Worm (Caenorhabditis elegans) whole organism, dauer: ENCODE data around the gene ugt-66.

Experiments
- unc-62 ChIP-seq: sonication (generic microtip); optimal IDR thresholded peaks from 2 replicates; lab custom pipeline; 2017; ENCODE audit warnings: missing biosample characterization, missing genetic modification reagents, missing genetic modification characterization

The ugt-66 gene

DNA sequence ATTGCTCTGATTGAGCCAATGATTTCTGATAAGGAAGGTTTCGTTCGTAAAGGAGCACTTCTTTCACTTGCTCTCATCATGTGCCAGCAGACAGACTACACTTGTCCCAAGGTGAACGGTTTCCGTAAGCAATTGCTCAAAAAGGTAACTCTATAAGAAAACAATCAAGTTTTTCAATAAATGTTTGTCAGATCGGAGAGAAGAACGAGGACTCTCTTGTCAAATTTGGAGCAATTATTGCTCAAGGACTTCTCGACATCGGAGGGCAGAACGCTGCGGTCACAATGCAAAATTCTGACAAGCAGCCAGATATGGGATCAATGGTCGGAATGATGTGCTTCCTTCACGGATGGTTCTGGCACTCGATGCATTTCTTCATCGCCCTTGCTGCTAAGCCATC, 6.9 kb upstream of the ugt-66 start:
- TF ChIP-seq unc-62: no peak

DNA sequence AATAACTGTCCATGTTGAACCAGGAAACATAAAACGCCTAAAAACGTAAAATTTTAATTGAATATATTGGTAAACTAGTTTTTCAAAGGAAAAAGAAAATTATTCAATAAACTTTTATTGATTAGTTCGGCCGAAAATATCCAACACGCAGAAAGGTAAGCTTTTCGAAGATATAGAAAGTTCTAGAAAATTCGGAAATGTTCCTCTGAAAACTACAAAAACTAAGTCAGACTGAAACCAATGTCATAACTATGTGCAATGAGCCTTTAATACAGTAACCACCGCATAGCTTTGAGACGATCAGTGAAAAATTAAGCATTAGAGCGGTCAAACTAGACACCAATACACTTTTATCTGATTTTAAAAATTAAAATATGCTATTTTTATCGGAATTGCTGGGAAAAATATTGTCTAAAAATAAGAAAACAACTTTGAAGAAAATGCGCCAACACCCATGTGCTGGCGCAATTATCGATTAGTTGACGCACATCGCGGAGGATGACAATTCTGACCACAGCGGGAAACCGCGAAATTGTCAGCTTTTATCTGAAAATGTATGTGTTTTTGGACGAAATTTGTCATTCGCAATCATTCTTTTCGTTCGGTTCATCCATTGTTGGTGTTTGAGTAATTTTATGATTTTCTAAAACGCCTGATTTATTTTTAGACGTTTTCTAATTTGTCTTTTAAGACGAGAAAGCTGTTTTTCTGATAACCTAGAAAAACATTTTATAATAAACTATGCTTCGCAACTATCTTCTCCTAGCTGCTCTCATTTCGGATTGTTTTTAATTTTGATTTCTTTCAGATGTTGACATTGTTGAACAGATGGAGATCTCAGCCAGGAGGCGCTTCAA, 4.2 kb upstream of the ugt-66 start, which contains the start of the genes C23G10.7 and rpn-2:
C23G10.7 (minus strand) TSS at position 37 of the 857 bp plus-strand sequence.
rpn-2 (plus strand) TSS at position 807 of the 857 bp plus-strand sequence.
- no peak for TF ChIP-seq unc-62

ce11 chrIII:6195718-6196117, 1.3 kb upstream of the ugt-66 start:
- no peak for TF ChIP-seq unc-62

- TF ChIP-seq unc-62: no peak
Observed at ce11 chrIII:6190810-6191209, 3.6 kb downstream of the ugt-66 start, which contains the start of gene C23G10.5. Gene C23G10.5 (plus strand): TSS chrIII:6191110.

DNA sequence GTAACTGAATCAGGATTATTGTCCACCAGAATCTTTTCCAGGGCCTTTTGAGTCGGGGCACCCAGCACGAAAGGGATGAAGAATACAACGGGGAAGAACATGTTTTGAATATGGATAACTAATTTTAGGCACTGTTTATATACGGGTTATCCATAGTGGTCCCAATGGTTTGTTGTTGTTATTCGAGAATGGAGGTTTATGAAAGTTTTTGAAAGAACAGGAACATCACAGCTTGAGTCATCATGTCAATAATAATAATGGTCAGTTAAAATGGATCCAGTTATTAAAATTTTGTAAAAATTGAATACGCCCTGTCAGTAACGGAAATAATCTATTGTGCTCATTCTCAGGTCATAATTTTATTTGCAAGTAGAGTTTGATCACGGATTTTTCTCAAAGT, 11.3 kb downstream of the ugt-66 start, which contains the start of gene nas-28:
nas-28 (minus strand) TSS at position 101 of the 400 bp plus-strand sequence.
- TF ChIP-seq unc-62: no peak

ce11 chrIII:6180294-6180693, 14.1 kb downstream of the ugt-66 start:
- TF ChIP-seq unc-62: no peak

DNA sequence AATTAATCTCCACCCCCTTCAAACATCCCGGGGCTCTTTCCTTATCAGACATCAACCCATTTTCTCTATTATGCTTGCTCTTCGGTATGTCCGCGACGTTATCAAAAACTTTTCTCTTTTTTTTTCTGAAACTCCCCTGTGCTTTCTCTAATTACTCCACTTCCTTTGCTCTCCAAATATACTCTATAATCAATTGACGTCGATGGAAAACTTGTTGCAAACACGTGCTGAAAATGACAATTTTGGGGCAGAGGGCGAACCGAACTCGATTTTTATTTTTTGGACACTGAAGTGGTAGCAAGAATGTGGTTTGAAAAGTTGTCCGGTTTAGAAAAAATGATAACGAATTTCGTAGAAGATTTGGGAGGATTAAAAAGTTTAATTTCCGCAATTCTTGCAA, 15.3 kb downstream of the ugt-66 start:
- no peak for TF ChIP-seq unc-62

DNA sequence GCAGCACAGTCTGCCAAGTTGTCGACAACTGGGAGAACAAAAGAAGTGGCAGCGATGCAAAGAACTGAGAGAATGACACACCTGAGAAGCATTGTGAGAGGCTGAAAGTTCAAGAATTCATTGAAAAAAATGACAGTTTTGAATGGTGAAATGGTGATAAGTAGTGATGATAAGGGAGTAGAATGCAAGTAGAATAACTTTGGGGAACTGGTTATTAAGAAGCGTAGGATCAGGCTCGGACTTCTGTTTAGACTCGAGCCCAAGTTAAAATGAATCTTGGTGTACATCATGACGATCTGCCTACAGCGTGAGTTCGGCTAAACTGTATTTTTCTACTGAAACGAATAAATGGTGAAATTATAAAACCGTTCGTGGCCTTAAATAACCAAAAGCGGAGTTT, 15.8 kb downstream of the ugt-66 start, which contains the start of gene F42A10.7:
F42A10.7 (minus strand) TSS at position 101 of the 400 bp plus-strand sequence.
- no peak for TF ChIP-seq unc-62

DNA sequence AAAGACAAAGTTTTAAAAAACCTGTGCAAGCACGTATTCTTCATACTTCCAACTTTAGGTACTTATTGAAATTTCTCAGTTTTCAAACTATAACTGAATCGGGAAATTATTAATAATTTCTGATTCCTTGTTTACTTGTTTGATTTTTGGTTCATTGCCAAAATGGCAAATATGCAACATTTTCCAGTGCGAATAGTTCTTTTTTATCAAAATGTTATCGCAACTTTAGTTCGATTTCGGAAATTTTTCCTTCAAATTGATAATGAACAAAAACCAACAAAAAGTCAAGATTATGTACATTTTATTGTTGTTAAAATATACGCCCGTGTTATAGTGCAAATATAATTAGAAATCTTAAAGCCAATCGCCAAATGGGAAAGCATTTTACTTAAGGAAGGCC, 16.7 kb downstream of the ugt-66 start:
- no peak for TF ChIP-seq unc-62

DNA sequence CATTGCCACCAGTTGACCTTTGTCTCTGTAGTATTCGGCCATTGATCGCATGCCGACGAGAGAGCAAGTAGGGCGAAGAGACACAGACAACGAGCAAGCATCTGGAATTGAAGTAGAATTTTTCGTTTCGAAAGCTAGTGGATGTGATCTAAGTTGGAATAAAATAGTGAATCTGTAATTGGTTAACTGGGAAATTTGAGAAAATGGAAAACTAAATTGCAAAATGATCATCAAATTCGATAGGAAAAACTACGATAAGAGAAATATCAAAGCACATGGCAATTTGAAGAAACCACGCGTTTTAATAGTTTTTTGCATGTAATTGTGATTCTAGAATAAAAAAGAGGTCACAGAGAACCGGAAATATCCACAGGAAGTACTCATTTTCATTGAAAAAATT, 17.6 kb downstream of the ugt-66 start, which contains the start of gene F42A10.6:
F42A10.6 (minus strand) TSS at position 101 of the 400 bp plus-strand sequence.
- no peak for TF ChIP-seq unc-62

DNA sequence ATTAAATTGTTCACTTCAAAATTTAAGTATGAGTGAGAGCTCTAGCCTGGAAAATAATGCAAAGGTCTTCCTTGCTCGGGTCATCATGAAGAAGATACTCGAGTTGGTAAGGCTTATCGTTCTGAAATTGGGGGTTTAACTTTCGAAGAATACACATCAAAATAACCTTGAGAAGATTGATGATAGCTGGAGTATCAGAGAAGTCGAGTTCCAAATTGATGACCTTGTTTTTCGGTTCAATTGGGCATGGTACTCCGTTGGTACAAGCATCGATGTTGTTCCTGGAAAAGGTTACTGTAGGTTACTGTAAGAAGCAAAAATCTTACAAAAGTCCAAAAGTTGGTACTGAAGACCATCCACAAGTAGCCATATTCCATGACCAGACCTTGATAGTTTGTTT, 18.2 kb downstream of the ugt-66 start:
- TF ChIP-seq unc-62: no peak

DNA sequence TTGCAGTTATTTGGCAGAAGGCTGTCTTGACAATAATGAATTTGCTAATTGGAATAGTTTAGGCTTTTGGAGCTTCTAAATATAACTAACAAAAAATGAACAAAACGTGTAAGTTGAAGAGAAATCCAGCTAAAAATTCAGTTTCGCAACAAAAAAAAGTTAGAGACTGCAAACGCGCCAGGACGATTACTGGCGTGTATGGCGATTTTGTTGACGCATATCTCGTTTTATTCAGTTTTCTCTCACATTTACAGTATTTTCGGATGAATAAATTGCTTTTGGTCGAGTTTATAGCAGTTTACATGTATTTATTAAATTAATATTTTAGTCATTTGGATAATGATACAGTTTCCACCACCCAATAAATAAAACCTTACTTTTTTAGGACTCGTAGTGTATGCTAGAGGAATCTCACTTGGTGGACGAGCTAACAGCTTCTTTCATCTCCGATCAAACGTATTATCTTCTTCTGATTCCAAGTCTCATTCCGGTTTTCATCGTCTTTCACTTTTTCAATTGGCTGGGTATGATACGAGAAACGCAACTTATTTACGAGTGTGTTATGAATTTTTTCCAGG, 21.3 kb downstream of the ugt-66 start, which contains the start of the genes abcf-3 and F42A10.5:
abcf-3 (plus strand) TSS at position 384 of the 578 bp plus-strand sequence.
F42A10.5 (minus strand) TSS at position 458 of the 578 bp plus-strand sequence.
- TF ChIP-seq unc-62: no peak

DNA sequence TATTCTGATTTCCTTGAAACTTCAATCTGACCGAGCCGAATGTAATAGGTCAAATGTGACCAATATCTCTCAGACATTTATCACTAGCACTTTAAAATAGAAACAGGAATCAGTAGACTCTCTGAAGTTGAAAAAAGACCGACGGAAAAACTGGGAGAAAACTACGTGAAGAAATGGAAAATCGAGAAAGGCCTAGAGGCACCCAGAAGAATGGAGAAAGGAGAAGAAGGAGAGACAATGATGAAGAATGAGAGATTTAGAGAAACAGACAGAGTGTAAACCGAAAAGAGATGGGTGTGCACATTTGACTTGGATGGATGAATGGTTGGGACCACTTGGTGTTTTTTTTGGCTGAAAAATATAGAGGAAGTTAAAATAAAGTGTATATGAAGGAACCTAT, 24.3 kb downstream of the ugt-66 start:
- TF ChIP-seq unc-62: no peak

- no peak for TF ChIP-seq unc-62
Observed at ce11 chrIII:6168497-6169227, 25.7 kb downstream of the ugt-66 start, which contains the start of gene efk-1. Gene efk-1 (minus strand): TSS chrIII:6168547.

ce11 chrIII:6166634-6167033, 27.7 kb downstream of the ugt-66 start:
- TF ChIP-seq unc-62: no peak

DNA sequence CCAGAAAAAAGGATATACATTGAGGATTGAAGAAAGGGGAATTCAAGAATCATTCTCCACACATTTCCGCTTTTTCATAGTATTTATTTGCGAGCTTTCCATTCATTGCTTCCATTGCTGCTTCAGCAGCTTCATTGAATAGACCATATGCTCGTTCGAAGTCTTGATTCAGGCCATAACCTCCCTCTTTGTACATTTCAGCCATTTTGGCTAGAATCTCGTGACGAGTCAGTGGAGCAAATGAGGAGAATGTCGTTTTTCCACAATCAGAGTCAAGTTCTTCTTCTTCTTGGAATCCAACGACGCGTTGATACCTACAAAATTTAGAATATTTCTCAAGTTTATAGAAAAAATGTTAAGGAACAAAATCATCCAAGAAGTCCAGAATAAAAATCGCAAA, 29.1 kb downstream of the ugt-66 start:
- no peak for TF ChIP-seq unc-62
